Worm (Caenorhabditis elegans) whole organism, L2 larva: ENCODE measurements around the gene C17H11.2.

Source experiments
- nhr-12 ChIP-seq: fragments of 150-350 bp; optimal IDR thresholded peaks from 2 replicates; lab custom pipeline; 2014; ENCODE audit warnings: missing biosample characterization, missing genetic modification characterization
- snpc-4 ChIP-seq: fragments of 150-350 bp; optimal IDR thresholded peaks from 2 replicates; lab custom pipeline; 2014; ENCODE audit warnings: missing biosample characterization, missing genetic modification characterization

DNA sequence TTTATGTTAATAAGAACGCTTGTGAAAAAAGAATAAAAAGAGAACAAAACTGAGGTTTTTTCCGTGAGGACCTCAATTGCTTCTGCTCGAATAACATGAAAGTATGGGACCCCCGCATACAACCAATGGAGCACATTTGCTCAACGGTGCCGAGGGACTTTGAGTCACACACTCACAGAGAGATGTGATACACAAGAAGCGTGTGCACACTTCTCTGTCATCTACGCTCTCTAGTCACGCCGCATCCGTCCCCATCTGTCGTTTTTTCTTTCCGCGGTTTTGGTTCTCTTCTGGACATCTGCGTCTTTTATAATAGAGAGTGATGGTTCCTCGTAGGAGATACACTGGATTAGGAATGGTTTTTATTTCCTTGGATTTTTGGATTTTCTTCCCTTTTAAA lies 36.2 kb downstream of the C17H11.2 start:
- no peak for TF ChIP-seq snpc-4
- TF ChIP-seq nhr-12 (tag; lab: Kevin White, UChicago), result no peak
